Worm (Caenorhabditis elegans) whole organism, young adult: Measurements from ENCODE around the gene gei-8.

Source experiments
- B0019.2 ChIP-seq: fragments of 200-800 bp; sonication (Bioruptor generic); conservative IDR thresholded peaks from 2 replicates; pipeline ENCODE4 v1.3.6; 2022; ENCODE audit warnings: missing genetic modification reagents, missing genetic modification characterization, missing compliant biosample characterization
- B0261.1 ChIP-seq: sonication (generic microtip); optimal IDR thresholded peaks from 2 replicates; lab custom pipeline; 2016; ENCODE audit warnings: mild to moderate bottlenecking, missing genetic modification characterization, moderate library complexity, missing compliant biosample characterization
- D2030.7 ChIP-seq: fragments of 200-800 bp; sonication (Bioruptor generic); IDR thresholded peaks from 2 replicates; pipeline ENCODE4 v1.3.6; 2022; ENCODE audit warnings: missing genetic modification reagents, missing genetic modification characterization, missing compliant biosample characterization
- F23B12.7 ChIP-seq: sonication (generic microtip); optimal IDR thresholded peaks from 2 replicates; lab custom pipeline; 2017; ENCODE audit warnings: missing genetic modification characterization, mild to moderate bottlenecking, missing compliant biosample characterization, antibody characterized with exemption, moderate library complexity; ENCODE audit not compliant: insufficient read depth
- F33H1.4 ChIP-seq: fragments of 200-800 bp; sonication (Bioruptor generic); IDR thresholded peaks from 2 replicates; pipeline ENCODE4 v1.3.6; 2022; ENCODE audit warnings: missing genetic modification reagents, missing genetic modification characterization, missing compliant biosample characterization
- F37B4.10 ChIP-seq: fragments of 200-800 bp; sonication (Bioruptor generic); IDR thresholded peaks from 2 replicates; pipeline ENCODE4 v1.3.6; 2022; ENCODE audit warnings: missing genetic modification characterization, missing compliant biosample characterization
- F52B5.7 ChIP-seq: sonication (generic microtip); optimal IDR thresholded peaks from 2 replicates; lab custom pipeline; 2016; ENCODE audit warnings: mild to moderate bottlenecking, missing genetic modification characterization, missing compliant biosample characterization
- K12H6.12 ChIP-seq: fragments of 200-800 bp; sonication (Bioruptor generic); optimal IDR thresholded peaks from 2 replicates; lab custom pipeline; 2018; ENCODE audit warnings: mild to moderate bottlenecking, missing genetic modification characterization, missing compliant biosample characterization
- T07F8.4 ChIP-seq: sonication (generic microtip); optimal IDR thresholded peaks from 2 replicates; lab custom pipeline; 2016; ENCODE audit warnings: mild to moderate bottlenecking, missing genetic modification characterization, moderate library complexity, missing compliant biosample characterization
- Y53G8AR.9 ChIP-seq: fragments of 200-800 bp; sonication (Bioruptor generic); conservative IDR thresholded peaks from 2 replicates; pipeline ENCODE4 v1.3.6; 2022; ENCODE audit warnings: missing genetic modification reagents, missing genetic modification characterization, missing compliant biosample characterization
- akir-1 ChIP-seq: fragments of 200-800 bp; sonication (Bioruptor generic); optimal IDR thresholded peaks from 2 replicates; lab custom pipeline; 2018; ENCODE audit warnings: mild to moderate bottlenecking, missing genetic modification characterization, moderate library complexity, missing compliant biosample characterization
- aptf-3 ChIP-seq: fragments of 200-800 bp; sonication (Bioruptor generic); IDR thresholded peaks from 2 replicates; pipeline ENCODE4 v1.3.6; 2022; ENCODE audit warnings: missing genetic modification characterization, missing compliant biosample characterization
- atf-7 ChIP-seq: sonication (generic microtip); optimal IDR thresholded peaks from 2 replicates; lab custom pipeline; 2017; ENCODE audit warnings: mild to moderate bottlenecking, missing genetic modification characterization, missing compliant biosample characterization
- cebp-1 ChIP-seq, 2 experiments: fragments of 200-800 bp in 1 of 2; sonication (Bioruptor generic) in 1 of 2; sonication (generic microtip) in 1 of 2; IDR thresholded peaks in 1 of 2; optimal IDR thresholded peaks in 1 of 2; 2 replicates each; pipeline versions ENCODE4 v1.3.6 to Lab custom; 2017 to 2022; ENCODE audit warnings: missing compliant biosample characterization in 2 of 2, missing genetic modification characterization in 2 of 2, mild to moderate bottlenecking in 1 of 2, missing genetic modification reagents in 1 of 2, moderate library complexity in 1 of 2
- ceh-100 ChIP-seq: fragments of 200-800 bp; sonication (Bioruptor generic); IDR thresholded peaks from 2 replicates; pipeline ENCODE4 v1.3.6; 2022; ENCODE audit warnings: missing genetic modification reagents, missing genetic modification characterization, missing compliant biosample characterization
- ceh-58 ChIP-seq: fragments of 200-800 bp; sonication (Bioruptor generic); IDR thresholded peaks from 2 replicates; pipeline ENCODE4 v1.3.6; 2022; ENCODE audit warnings: missing genetic modification characterization, missing compliant biosample characterization
- ceh-79 ChIP-seq: sonication (generic microtip); optimal IDR thresholded peaks from 2 replicates; lab custom pipeline; 2017; ENCODE audit warnings: mild to moderate bottlenecking, missing genetic modification characterization, missing compliant biosample characterization
- egrh-3 ChIP-seq: fragments of 200-800 bp; sonication (Bioruptor generic); IDR thresholded peaks from 2 replicates; pipeline ENCODE4 v1.3.6; 2022; ENCODE audit warnings: missing genetic modification reagents, missing genetic modification characterization, missing compliant biosample characterization
- gei-17 ChIP-seq: fragments of 200-800 bp; sonication (Bioruptor generic); optimal IDR thresholded peaks from 2 replicates; lab custom pipeline; 2018; ENCODE audit warnings: mild to moderate bottlenecking, missing genetic modification characterization, missing compliant biosample characterization
- hmg-1.2 ChIP-seq: fragments of 200-800 bp; sonication (Bioruptor generic); IDR thresholded peaks from 2 replicates; pipeline ENCODE4 v1.3.6; 2022; ENCODE audit warnings: missing genetic modification reagents, missing genetic modification characterization, missing compliant biosample characterization
- hmg-20 ChIP-seq: fragments of 200-800 bp; sonication (Bioruptor generic); IDR thresholded peaks from 2 replicates; pipeline ENCODE4 v1.3.6; 2022; ENCODE audit warnings: missing genetic modification reagents, missing genetic modification characterization, missing compliant biosample characterization
- hsf-1 ChIP-seq: fragments of 200-800 bp; sonication (Bioruptor generic); IDR thresholded peaks from 2 replicates; pipeline ENCODE4 v1.3.6; 2022; ENCODE audit warnings: missing genetic modification reagents, missing genetic modification characterization, missing compliant biosample characterization
- lag-1 ChIP-seq: fragments of 200-800 bp; sonication (Bioruptor generic); IDR thresholded peaks from 2 replicates; pipeline ENCODE4 v1.3.6; 2022; ENCODE audit warnings: missing genetic modification reagents, missing genetic modification characterization, missing compliant biosample characterization
- lin-26 ChIP-seq: fragments of 200-800 bp; sonication (Bioruptor generic); IDR thresholded peaks from 2 replicates; pipeline ENCODE4 v1.3.6; 2022; ENCODE audit warnings: missing genetic modification reagents, missing genetic modification characterization, missing compliant biosample characterization
- lin-54 ChIP-seq: fragments of 200-800 bp; sonication (Bioruptor generic); optimal IDR thresholded peaks from 2 replicates; lab custom pipeline; 2018; ENCODE audit warnings: mild to moderate bottlenecking, missing genetic modification characterization, missing compliant biosample characterization
- lsy-27 ChIP-seq: sonication (generic microtip); optimal IDR thresholded peaks from 2 replicates; lab custom pipeline; 2017; ENCODE audit warnings: missing genetic modification characterization, mild to moderate bottlenecking, missing compliant biosample characterization, antibody characterized with exemption, missing genotype, borderline replicate concordance; ENCODE audit not compliant: insufficient read depth
- mel-28 ChIP-seq: sonication (generic microtip); optimal IDR thresholded peaks from 2 replicates; lab custom pipeline; 2016; ENCODE audit warnings: borderline replicate concordance, mild to moderate bottlenecking, missing genetic modification characterization, missing compliant biosample characterization
- mes-4 ChIP-seq: sonication (generic microtip); optimal IDR thresholded peaks from 2 replicates; lab custom pipeline; 2016; ENCODE audit warnings: missing genotype, missing genetic modification characterization, missing compliant biosample characterization
- mxl-1 ChIP-seq: sonication (generic microtip); optimal IDR thresholded peaks from 2 replicates; lab custom pipeline; 2016; ENCODE audit warnings: missing genetic modification characterization, missing compliant biosample characterization
- nfya-1 ChIP-seq: sonication (generic microtip); optimal IDR thresholded peaks from 2 replicates; lab custom pipeline; 2017; ENCODE audit warnings: antibody characterized with exemption, missing compliant biosample characterization, missing genetic modification characterization, borderline replicate concordance; ENCODE audit not compliant: insufficient read depth
- nfya-2 ChIP-seq: fragments of 200-800 bp; sonication (Bioruptor generic); IDR thresholded peaks from 2 replicates; pipeline ENCODE4 v1.3.6; 2022; ENCODE audit warnings: missing genetic modification reagents, missing genetic modification characterization, missing compliant biosample characterization
- nhr-120 ChIP-seq: fragments of 200-800 bp; sonication (Bioruptor generic); IDR thresholded peaks from 2 replicates; pipeline ENCODE4 v1.3.6; 2022; ENCODE audit warnings: missing genetic modification characterization, missing compliant biosample characterization
- nhr-27 ChIP-seq: fragments of 200-800 bp; sonication (Bioruptor generic); optimal IDR thresholded peaks from 2 replicates; lab custom pipeline; 2018; ENCODE audit warnings: mild to moderate bottlenecking, missing genetic modification characterization, moderate library complexity, missing compliant biosample characterization
- pha-4 ChIP-seq: fragments of 150-350 bp; sonication (generic microtip); optimal IDR thresholded peaks from 2 replicates; lab custom pipeline; 2014; ENCODE audit warnings: missing biosample characterization, missing genetic modification reagents, missing genetic modification characterization
- sea-2 ChIP-seq: fragments of 200-800 bp; sonication (Bioruptor generic); IDR thresholded peaks from 2 replicates; pipeline ENCODE4 v1.3.6; 2022; ENCODE audit warnings: missing genetic modification characterization, missing compliant biosample characterization
- snpc-1.3 ChIP-seq: sonication (generic microtip); optimal IDR thresholded peaks from 2 replicates; lab custom pipeline; 2017; ENCODE audit warnings: missing genetic modification characterization, mild to moderate bottlenecking, missing compliant biosample characterization, antibody characterized with exemption, moderate library complexity, missing genotype, missing genetic modification reagents; ENCODE audit not compliant: insufficient read depth
- tbx-9 ChIP-seq: sonication (generic microtip); optimal IDR thresholded peaks from 2 replicates; lab custom pipeline; 2016; ENCODE audit warnings: borderline replicate concordance, missing genetic modification characterization, inconsistent platforms, missing compliant biosample characterization

Gene gei-8

ce11 chrIII:8106476-8106875 is 14.6 kb downstream of the gei-8 start (continued):
- TF ChIP-seq hmg-20 = no peak
- TF ChIP-seq T07F8.4 = peak; percentile 15
- no peak for TF ChIP-seq ceh-58
- TF ChIP-seq lag-1 (GFP tag; lab: Robert Waterston, UW) = no peak
- TF ChIP-seq snpc-1.3 = no peak
- no peak for TF ChIP-seq sea-2
- no peak for TF ChIP-seq mel-28
- 0 out of 2 replicates have a peak, but pooled peaks have one; percentile 14 for TF ChIP-seq F33H1.4 (GFP tag; lab: Robert Waterston, UW)
- TF ChIP-seq aptf-3 (GFP tag; lab: Robert Waterston, UW) = no peak
- TF ChIP-seq F52B5.7 (tag; lab: Kevin White, UChicago) = peak; percentile 2
- TF ChIP-seq K12H6.12 (tag; lab: Kevin White, UChicago) = no peak
- TF ChIP-seq hsf-1 (GFP tag; lab: Robert Waterston, UW) = no peak
- peak; percentile 43 for TF ChIP-seq F23B12.7 (tag; lab: Kevin White, UChicago)
- TF ChIP-seq tbx-9 (tag; lab: Kevin White, UChicago) = no peak
- TF ChIP-seq atf-7 = no peak
- TF ChIP-seq gei-17 (GFP tag; lab: Kevin White, UChicago) = no peak
- TF ChIP-seq nfya-1 (tag; lab: Kevin White, UChicago) = no peak
- TF ChIP-seq ceh-100 = no peak; the same call in 1 of the 2 replicates
- TF ChIP-seq Y53G8AR.9 (GFP tag; lab: Robert Waterston, UW) = no peak; the same call in 1 of the 2 replicates
- TF ChIP-seq B0019.2 (GFP tag; lab: Robert Waterston, UW) = no peak
- TF ChIP-seq mxl-1 (tag; lab: Kevin White, UChicago) = peak; percentile 27
- TF ChIP-seq lsy-27 (tag; lab: Kevin White, UChicago) = no peak
- peak; percentile 81 for TF ChIP-seq B0261.1 (tag; lab: Kevin White, UChicago)
- TF ChIP-seq nhr-120 = no peak
- TF ChIP-seq hmg-1.2 (GFP tag; lab: Robert Waterston, UW) = peak; percentile 68

ce11 chrIII:8105771-8106170 is 15.3 kb downstream of the gei-8 start:
- no peak for TF ChIP-seq D2030.7 (GFP tag; lab: Robert Waterston, UW)
- no peak for TF ChIP-seq mes-4 (tag; lab: Kevin White, UChicago)
- no peak for TF ChIP-seq akir-1 (GFP tag; lab: Kevin White, UChicago)
- no peak for TF ChIP-seq F37B4.10 (GFP tag; lab: Robert Waterston, UW)
- TF ChIP-seq nfya-2 (GFP tag; lab: Robert Waterston, UW) = no peak
- TF ChIP-seq cebp-1 (GFP tag; IDR thresholded peaks at IDR 0.05; lab: Robert Waterston, UW) = no peak
- TF ChIP-seq cebp-1 (tag; optimal IDR thresholded peaks at IDR 0.05; lab: Kevin White, UChicago) = no peak
- no peak for TF ChIP-seq lin-26
- TF ChIP-seq mxl-1 (tag; lab: Kevin White, UChicago) = no peak
- no peak for TF ChIP-seq ceh-58
- TF ChIP-seq lin-54 (GFP tag; lab: Kevin White, UChicago) = no peak
- no peak for TF ChIP-seq F52B5.7 (tag; lab: Kevin White, UChicago)
- no peak for TF ChIP-seq nhr-27 (tag; lab: Kevin White, UChicago)
- TF ChIP-seq pha-4 (tag; lab: Kevin White, UChicago) = no peak
- TF ChIP-seq ceh-79 (tag; lab: Kevin White, UChicago) = no peak
- no peak for TF ChIP-seq egrh-3
